Fruit fly (Drosophila melanogaster): Measurements from ENCODE around the gene CG42266.
A peak's percentile ranks its signal among the peaks of the same experiment; 100 is the strongest.

CG42266 gene

DNA sequence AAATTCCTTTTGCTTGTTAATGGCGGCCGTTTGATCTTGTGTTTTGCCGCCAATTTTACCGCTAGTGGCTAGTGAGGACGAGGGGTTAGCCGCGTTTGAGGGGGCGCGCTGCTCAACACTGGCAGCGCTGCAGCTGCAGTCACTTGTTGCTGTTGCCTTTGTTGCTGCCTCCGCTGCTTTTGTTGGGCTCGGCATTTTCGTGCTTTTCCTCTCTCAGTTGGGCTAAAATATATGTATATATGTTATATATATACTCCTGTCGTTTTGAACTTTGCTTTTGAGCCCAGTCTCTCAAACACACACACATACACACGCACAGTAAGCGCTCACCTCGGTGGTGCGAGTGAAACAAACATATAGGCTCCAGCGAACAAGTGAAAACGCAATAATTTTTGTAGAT lies 15.3 kb downstream of the CG42266 start:
- no peak for TF ChIP-seq br (GFP tag; optimal IDR thresholded peaks at IDR 0.05)
- TF ChIP-seq rgr (GFP tag; optimal IDR thresholded peaks at IDR 0.05), result peak; percentile 28
- TF ChIP-seq Hnf4 (GFP tag; optimal IDR thresholded peaks at IDR 0.05), result peak; percentile 20
- peak; percentile 7 for TF ChIP-seq brk (GFP tag; optimal IDR thresholded peaks at IDR 0.05)
- TF ChIP-seq tai (GFP tag; optimal IDR thresholded peaks at IDR 0.05), result no peak
- TF ChIP-seq OdsH (GFP tag; optimal IDR thresholded peaks at IDR 0.05), result no peak
- no peak for TF ChIP-seq Jra (GFP tag; optimal IDR thresholded peaks at IDR 0.05)
- peak; percentile 74 for TF ChIP-seq sage (GFP tag; optimal IDR thresholded peaks at IDR 0.05)
- no peak for TF ChIP-seq N (GFP tag; optimal IDR thresholded peaks at IDR 0.05)
- TF ChIP-seq Rel (GFP tag; optimal IDR thresholded peaks at IDR 0.05), result no peak
- peak; percentile 60 for TF ChIP-seq Rel (tag; optimal IDR thresholded peaks at IDR 0.05)

DNA sequence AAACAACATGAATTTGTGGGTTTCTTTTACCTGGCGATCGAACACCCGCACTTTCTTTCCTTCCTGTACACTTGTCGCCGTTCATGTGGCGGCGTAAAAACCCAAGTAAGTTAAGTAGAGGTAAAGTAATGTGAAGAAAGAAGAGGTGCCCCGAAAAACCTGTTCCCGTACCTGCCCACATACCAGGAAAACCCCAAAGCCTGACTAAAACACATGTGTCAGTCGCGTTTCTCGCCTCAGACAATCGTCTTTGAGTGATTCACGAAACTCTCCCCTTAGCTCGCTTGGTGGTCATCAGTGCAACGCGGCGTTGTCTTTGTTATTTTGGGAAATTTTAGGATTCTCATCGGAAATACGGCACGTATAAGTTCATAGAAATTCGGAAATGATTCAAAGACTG lies 16.6 kb downstream of the CG42266 start:
- no peak for TF ChIP-seq Myc (optimal IDR thresholded peaks at IDR 0.05)
- TF ChIP-seq jim (GFP tag; optimal IDR thresholded peaks at IDR 0.05), result no peak
- no peak for TF ChIP-seq sage (GFP tag; optimal IDR thresholded peaks at IDR 0.05)
- peak; percentile 48 for TF ChIP-seq fru (GFP tag; optimal IDR thresholded peaks at IDR 0.05)
- no peak for TF ChIP-seq CG32264 (GFP tag; optimal IDR thresholded peaks at IDR 0.05)

- no peak for TF ChIP-seq Hr83 (GFP tag; optimal IDR thresholded peaks at IDR 0.05; ENCODE audit: poor library complexity, severe bottlenecking)
- TF ChIP-seq rgr (GFP tag; optimal IDR thresholded peaks at IDR 0.05), result peak; percentile 36
- no peak for TF ChIP-seq N (GFP tag; optimal IDR thresholded peaks at IDR 0.05)
- no peak for TF ChIP-seq brk (GFP tag; optimal IDR thresholded peaks at IDR 0.05)
- TF ChIP-seq dl (GFP tag; optimal IDR thresholded peaks at IDR 0.05; ENCODE audit: insufficient read depth in 1 of 2, partially characterized antibody in 2 of 2), result no peak
- no peak for TF ChIP-seq HLH106 (tag; optimal IDR thresholded peaks at IDR 0.05)
- peak; percentile 17 for TF ChIP-seq br (GFP tag; optimal IDR thresholded peaks at IDR 0.05)
- no peak for TF ChIP-seq Abd-B (GFP tag; optimal IDR thresholded peaks at IDR 0.05)
- TF ChIP-seq Jra (GFP tag; optimal IDR thresholded peaks at IDR 0.05), result no peak
- no peak for TF ChIP-seq Hnf4 (GFP tag; optimal IDR thresholded peaks at IDR 0.05)
- TF ChIP-seq Hr78 (GFP tag; optimal IDR thresholded peaks at IDR 0.05), result no peak
- TF ChIP-seq tai (GFP tag; optimal IDR thresholded peaks at IDR 0.05), result peak; percentile 23
- no peak for TF ChIP-seq Mio (GFP tag; optimal IDR thresholded peaks at IDR 0.05)
- no peak for TF ChIP-seq sv (GFP tag; optimal IDR thresholded peaks at IDR 0.05)
- no peak for TF ChIP-seq sage (GFP tag; optimal IDR thresholded peaks at IDR 0.05)
- TF ChIP-seq CG9705 (GFP tag; optimal IDR thresholded peaks at IDR 0.05), result no peak
- no peak for TF ChIP-seq usp (GFP tag; optimal IDR thresholded peaks at IDR 0.05)
- TF ChIP-seq Rel (GFP tag; optimal IDR thresholded peaks at IDR 0.05), result no peak
- TF ChIP-seq Rel (tag; optimal IDR thresholded peaks at IDR 0.05), result peak; percentile 10
Measured at dm6 chr2L:16321872-16322631, 18.1 kb downstream of the CG42266 start.

- TF ChIP-seq pan (optimal IDR thresholded peaks at IDR 0.05) (no peak), lola (GFP tag; optimal IDR thresholded peaks at IDR 0.05) (no peak), dmrt93B (GFP tag; optimal IDR thresholded peaks at IDR 0.05) (no peak), jim (GFP tag; optimal IDR thresholded peaks at IDR 0.05) (no peak), Myc (optimal IDR thresholded peaks at IDR 0.05) (no peak), ey (GFP tag; optimal IDR thresholded peaks at IDR 0.05) (no peak), Mio (GFP tag; optimal IDR thresholded peaks at IDR 0.05) (no peak), brk (GFP tag; optimal IDR thresholded peaks at IDR 0.05) (no peak), OdsH (GFP tag; optimal IDR thresholded peaks at IDR 0.05) (no peak), br (GFP tag; optimal IDR thresholded peaks at IDR 0.05) (no peak), Jra (GFP tag; optimal IDR thresholded peaks at IDR 0.05) (no peak)
Measured at dm6 chr2L:16321209-16321608, 19.0 kb downstream of the CG42266 start.

- TF ChIP-seq psq (GFP tag; optimal IDR thresholded peaks at IDR 0.05), result no peak
- TF ChIP-seq OdsH (GFP tag; optimal IDR thresholded peaks at IDR 0.05), result no peak
- no peak for TF ChIP-seq ey (GFP tag; optimal IDR thresholded peaks at IDR 0.05)
- TF ChIP-seq dmrt93B (GFP tag; optimal IDR thresholded peaks at IDR 0.05), result no peak
- no peak for TF ChIP-seq Hr78 (GFP tag; optimal IDR thresholded peaks at IDR 0.05)
- no peak for TF ChIP-seq Abd-B (GFP tag; optimal IDR thresholded peaks at IDR 0.05)
- TF ChIP-seq sv (GFP tag; optimal IDR thresholded peaks at IDR 0.05), result no peak
Measured at dm6 chr2L:16320428-16320827, 19.7 kb downstream of the CG42266 start.

DNA sequence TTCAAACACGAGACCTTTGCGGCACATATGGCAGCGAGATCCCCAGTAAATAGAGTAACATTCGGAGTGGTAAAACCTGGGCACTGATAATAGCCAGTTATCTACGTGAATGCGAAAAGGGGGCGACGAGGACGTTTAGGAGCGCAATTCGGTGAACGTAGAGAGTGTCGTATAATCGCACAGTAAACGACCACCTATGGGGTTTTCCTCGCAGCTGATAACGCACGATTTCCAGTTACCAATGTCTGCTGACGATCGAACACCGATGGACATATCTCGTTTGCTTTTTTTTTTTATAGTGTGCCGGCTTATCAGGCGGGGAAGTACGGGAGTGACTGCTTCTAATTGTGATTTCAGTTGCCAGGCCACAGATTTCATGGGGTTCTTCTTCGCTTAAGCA lies 20.4 kb downstream of the CG42266 start:
- TF ChIP-seq sage (GFP tag; optimal IDR thresholded peaks at IDR 0.05) (no peak), Mio (GFP tag; optimal IDR thresholded peaks at IDR 0.05) (no peak), psq (GFP tag; optimal IDR thresholded peaks at IDR 0.05) (no peak), CG9705 (GFP tag; optimal IDR thresholded peaks at IDR 0.05) (no peak), CrebA (GFP tag; optimal IDR thresholded peaks at IDR 0.05; ENCODE audit: borderline replicate concordance) (no peak), Dfd (GFP tag; optimal IDR thresholded peaks at IDR 0.05) (no peak), foxo (GFP tag; optimal IDR thresholded peaks at IDR 0.05) (no peak), fru (GFP tag; optimal IDR thresholded peaks at IDR 0.05) (peak; percentile 93), OdsH (GFP tag; optimal IDR thresholded peaks at IDR 0.05) (no peak), dsf (GFP tag; optimal IDR thresholded peaks at IDR 0.05; ENCODE audit: borderline replicate concordance) (no peak), Jra (GFP tag; optimal IDR thresholded peaks at IDR 0.05) (no peak), Vsx2 (GFP tag; optimal IDR thresholded peaks at IDR 0.05; ENCODE audit: partially characterized antibody) (no peak), usp (GFP tag; optimal IDR thresholded peaks at IDR 0.05) (no peak), woc (GFP tag; optimal IDR thresholded peaks at IDR 0.05) (no peak), Rel (GFP tag; optimal IDR thresholded peaks at IDR 0.05) (no peak), Rel (tag; optimal IDR thresholded peaks at IDR 0.05) (peak; percentile 99), Hr78 (GFP tag; optimal IDR thresholded peaks at IDR 0.05) (no peak), lola (GFP tag; optimal IDR thresholded peaks at IDR 0.05) (no peak), dmrt93B (GFP tag; optimal IDR thresholded peaks at IDR 0.05) (no peak), Abd-B (GFP tag; optimal IDR thresholded peaks at IDR 0.05) (no peak), br (GFP tag; optimal IDR thresholded peaks at IDR 0.05) (no peak), pan (optimal IDR thresholded peaks at IDR 0.05) (no peak), ey (GFP tag; optimal IDR thresholded peaks at IDR 0.05) (no peak), Myc (optimal IDR thresholded peaks at IDR 0.05) (no peak), jim (GFP tag; optimal IDR thresholded peaks at IDR 0.05) (no peak)
